Worm (Caenorhabditis elegans): ENCODE measurements around the gene dlc-1.

DNA sequence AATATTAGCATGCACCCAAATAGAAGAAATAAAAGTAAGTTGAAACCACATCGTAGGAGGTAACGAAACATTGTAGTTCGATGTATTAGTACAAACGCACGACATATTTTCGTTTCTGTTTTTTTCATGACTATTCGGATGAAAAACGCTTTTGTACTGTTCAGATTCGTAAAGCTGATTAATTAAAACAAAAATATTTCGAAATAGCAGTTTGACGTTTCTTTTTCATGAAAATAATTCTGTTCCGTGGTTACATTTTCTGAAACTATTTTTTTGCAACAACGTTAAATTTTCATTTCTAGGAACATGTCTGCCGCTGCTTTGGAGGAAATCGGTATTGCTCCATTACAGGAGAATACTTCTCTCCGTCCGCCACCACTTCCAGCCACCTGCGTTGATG lies 25.9 kb upstream of the dlc-1 start, which contains the start of gene rpt-3:
- TF ChIP-seq unc-62 (GFP tag; optimal IDR thresholded peaks at IDR 0.05) (no peak), nhr-12 (tag; optimal IDR thresholded peaks at IDR 0.05) (no peak), nfya-1 (tag; optimal IDR thresholded peaks at IDR 0.05; ENCODE audit: insufficient read depth) (no peak), ZK546.5 (tag; optimal IDR thresholded peaks at IDR 0.05) (no peak), mdl-1 (tag; optimal IDR thresholded peaks at IDR 0.05) (no peak), ztf-11 (tag; optimal IDR thresholded peaks at IDR 0.05) (no peak), nhr-11 (tag; optimal IDR thresholded peaks at IDR 0.05) (no peak), jun-1 (tag; optimal IDR thresholded peaks at IDR 0.05) (no peak), nhr-237 (tag; optimal IDR thresholded peaks at IDR 0.05) (no peak), pha-4 (tag; optimal IDR thresholded peaks at IDR 0.05) (no peak), nhr-67 (tag; optimal IDR thresholded peaks at IDR 0.05) (no peak), skn-1 (tag; optimal IDR thresholded peaks at IDR 0.05) (no peak)

All from whole organism, L3 larva.